Fruit fly (Drosophila melanogaster): ENCODE measurements around the gene CG31697.
A peak's percentile ranks its signal among the peaks of the same experiment; 100 is the strongest.

The CG31697 gene

dm6 chr2L:19572496-19573317 is 37.5 kb downstream of the CG31697 start (continued):
- TF ChIP-seq CG10274 (GFP tag; optimal IDR thresholded peaks at IDR 0.05) (peak; percentile 47), Blimp-1 (GFP tag; optimal IDR thresholded peaks at IDR 0.05) (peak; percentile 59), CkIIα-i1 (GFP tag; IDR thresholded peaks at IDR 0.05) (no peak), emc (GFP tag; optimal IDR thresholded peaks at IDR 0.05) (no peak), CG11456 (GFP tag; IDR thresholded peaks at IDR 0.05) (no peak; the same call in 2 of the 3 replicates), caup (GFP tag; optimal IDR thresholded peaks at IDR 0.05; ENCODE audit: severe bottlenecking) (peak; percentile 62), CG17829 (tag; optimal IDR thresholded peaks at IDR 0.05) (peak; percentile 65), Stat92E (GFP tag; optimal IDR thresholded peaks at IDR 0.05) (no peak), CG31388 (GFP tag; optimal IDR thresholded peaks at IDR 0.05) (no peak), NC2α (GFP tag; optimal IDR thresholded peaks at IDR 0.05) (no peak), H2.0 (GFP tag; IDR thresholded peaks at IDR 0.05) (peak; percentile 40; the same call in 1 of the 2 replicates), ssp (GFP tag; IDR thresholded peaks at IDR 0.05) (no peak), Hmx (GFP tag; optimal IDR thresholded peaks at IDR 0.05) (peak; percentile 23), knrl (GFP tag; IDR thresholded peaks at IDR 0.05; ENCODE audit: partially characterized antibody) (no peak), CG5180 (GFP tag; optimal IDR thresholded peaks at IDR 0.05) (peak; percentile 24), Nf-YA (GFP tag; IDR thresholded peaks at IDR 0.05) (no peak), Med (GFP tag) (peak; percentile 73), row (GFP tag; IDR thresholded peaks at IDR 0.05) (peak; percentile 96), fd96Cb (tag; optimal IDR thresholded peaks at IDR 0.05) (peak; percentile 49), CG4854 (GFP tag; optimal IDR thresholded peaks at IDR 0.05) (peak; percentile 51), Doc2 (GFP tag; IDR thresholded peaks at IDR 0.05) (no peak), CG12299 (tag; optimal IDR thresholded peaks at IDR 0.05) (peak; percentile 66), CG6683 (GFP tag; optimal IDR thresholded peaks at IDR 0.05) (peak; percentile 43), Mad (GFP tag; optimal IDR thresholded peaks at IDR 0.05) (peak; percentile 38), CTCF (GFP tag; optimal IDR thresholded peaks at IDR 0.05) (no peak), unpg (GFP tag; optimal IDR thresholded peaks at IDR 0.05) (peak; percentile 62), tll (GFP tag; optimal IDR thresholded peaks at IDR 0.05) (no peak), Pdp1 (GFP tag; optimal IDR thresholded peaks at IDR 0.05) (peak; percentile 58 to 72), CG8924 (tag; optimal IDR thresholded peaks at IDR 0.05) (peak; percentile 65), Spps (tag; optimal IDR thresholded peaks at IDR 0.05) (peak; percentile 44), CG12104 (GFP tag; optimal IDR thresholded peaks at IDR 0.05) (peak; percentile 38), Fer2 (tag; optimal IDR thresholded peaks at IDR 0.05) (peak; percentile 40), CG7372 (GFP tag; IDR thresholded peaks at IDR 0.05) (0 out of 2 replicates have a peak, but pooled peaks have one; percentile 6), CG9817 (tag; optimal IDR thresholded peaks at IDR 0.05) (peak; percentile 48), gt (GFP tag; IDR thresholded peaks at IDR 0.05) (no peak), CG3163 (GFP tag; optimal IDR thresholded peaks at IDR 0.05) (no peak), CG2712 (tag; optimal IDR thresholded peaks at IDR 0.05) (peak; percentile 72), dpn (GFP tag; optimal IDR thresholded peaks at IDR 0.05) (peak; percentile 56 to 68), sug (tag; optimal IDR thresholded peaks at IDR 0.05) (peak; percentile 45), PHDP (tag; optimal IDR thresholded peaks at IDR 0.05) (peak; percentile 78), ci (GFP tag; IDR thresholded peaks at IDR 0.05) (no peak), CG17912 (GFP tag; optimal IDR thresholded peaks at IDR 0.05) (no peak), sc (optimal IDR thresholded peaks at IDR 0.05) (no peak), sc (GFP tag; optimal IDR thresholded peaks at IDR 0.05) (no peak), dati (GFP tag; IDR thresholded peaks at IDR 0.05) (no peak), Hr3 (GFP tag; optimal IDR thresholded peaks at IDR 0.05) (peak; percentile 61), Max (GFP tag; optimal IDR thresholded peaks at IDR 0.05) (peak; percentile 57), Usf (GFP tag; optimal IDR thresholded peaks at IDR 0.05) (peak; percentile 34), CrebB (tag; optimal IDR thresholded peaks at IDR 0.05) (peak; percentile 72)

Measured in whole organism, embryonic.